Worm (Caenorhabditis elegans) whole organism, midembryonic: ENCODE measurements around the gene fbxa-94.
A peak's percentile ranks its signal among the peaks of the same experiment; 100 is the strongest.

ENCODE experiments used
- T22C8.4 ChIP-seq: fragments of 200-800 bp; sonication (Bioruptor generic); IDR thresholded peaks from 2 replicates; pipeline ENCODE4 v1.3.6; 2022; ENCODE audit warnings: missing genetic modification characterization, missing compliant biosample characterization
- cog-1 ChIP-seq: sonication (generic microtip); optimal IDR thresholded peaks from 2 replicates; lab custom pipeline; 2016; ENCODE audit warnings: missing genetic modification characterization, missing compliant biosample characterization
- flt-1 ChIP-seq: fragments of 200-800 bp; sonication (Bioruptor generic); IDR thresholded peaks from 2 replicates; pipeline ENCODE4 v1.3.6; 2022; ENCODE audit warnings: missing genetic modification characterization, missing compliant biosample characterization
- klf-2 ChIP-seq: fragments of 200-800 bp; sonication (Bioruptor generic); conservative IDR thresholded peaks from 2 replicates; pipeline ENCODE4 v1.3.6; 2022; ENCODE audit warnings: missing genetic modification reagents, missing genetic modification characterization, missing compliant biosample characterization
- med-1 ChIP-seq: sonication (generic microtip); optimal IDR thresholded peaks from 2 replicates; lab custom pipeline; 2017; ENCODE audit warnings: missing genetic modification characterization, mild to moderate bottlenecking, missing compliant biosample characterization, antibody characterized with exemption, missing genetic modification reagents; ENCODE audit not compliant: insufficient read depth
- ref-1 ChIP-seq: fragments of 200-800 bp; sonication (Bioruptor generic); conservative IDR thresholded peaks from 2 replicates; pipeline ENCODE4 v1.3.6; 2022; ENCODE audit warnings: missing genetic modification reagents, missing genetic modification characterization, missing compliant biosample characterization
- tab-1 ChIP-seq: fragments of 200-800 bp; sonication (Bioruptor generic); IDR thresholded peaks from 2 replicates; pipeline ENCODE4 v1.3.6; 2022; ENCODE audit warnings: missing genetic modification characterization, missing compliant biosample characterization
- ztf-23 ChIP-seq: fragments of 200-800 bp; sonication (Bioruptor generic); IDR thresholded peaks from 2 replicates; pipeline ENCODE4 v1.3.6; 2022; ENCODE audit warnings: missing genetic modification reagents, missing genetic modification characterization, missing compliant biosample characterization
- ztf-29 ChIP-seq: fragments of 200-800 bp; sonication (Bioruptor generic); IDR thresholded peaks from 2 replicates; pipeline ENCODE4 v1.3.6; 2022; ENCODE audit warnings: missing genetic modification reagents, missing genetic modification characterization, missing compliant biosample characterization

fbxa-94 gene

DNA sequence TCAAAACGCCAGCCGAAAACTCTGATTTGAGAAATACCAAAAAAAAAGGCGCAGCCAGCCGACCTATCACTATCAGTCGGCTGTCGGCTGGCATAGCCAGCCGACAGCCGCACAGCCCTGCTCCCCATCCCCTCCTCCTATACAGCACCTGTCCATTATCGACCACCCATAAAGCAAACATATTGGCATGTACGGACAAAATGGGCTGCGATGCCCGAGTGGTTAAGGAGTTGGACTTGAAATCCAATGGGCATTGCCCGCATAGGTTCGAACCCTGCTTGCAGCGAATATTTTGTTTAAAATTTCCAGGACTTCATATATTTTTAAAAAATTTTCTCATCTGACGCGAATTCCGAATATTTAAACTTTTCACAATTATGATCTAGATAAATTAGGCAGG is 22.3 kb upstream of the fbxa-94 start:
- TF ChIP-seq ztf-23 (GFP tag; lab: Robert Waterston, UW) (0 out of 2 replicates have a peak, but pooled peaks have one; percentile 25), klf-2 (GFP tag; lab: Robert Waterston, UW) (no peak)

DNA sequence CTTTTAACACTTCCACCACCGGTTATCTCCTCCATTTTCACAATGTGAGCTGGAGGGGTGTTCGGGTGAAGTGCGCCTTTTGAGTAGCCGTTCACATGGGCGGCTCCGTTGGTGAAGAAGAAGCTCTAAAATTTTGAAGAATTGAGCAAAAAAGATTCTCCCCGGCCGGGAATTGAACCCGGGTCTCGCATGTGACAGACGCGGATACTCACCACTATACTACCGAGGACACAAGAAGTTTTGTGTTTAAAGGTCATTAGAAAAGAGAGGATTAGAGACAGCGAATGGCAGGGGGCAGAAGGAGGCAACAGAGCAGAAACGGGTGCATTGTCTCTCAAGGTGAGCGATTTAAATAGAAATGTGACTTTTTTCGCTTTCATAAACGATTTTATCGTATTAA is 21.1 kb upstream of the fbxa-94 start:
- TF ChIP-seq cog-1 (peak; percentile 20), ztf-23 (GFP tag; lab: Robert Waterston, UW) (peak; percentile 94), ztf-29 (GFP tag; lab: Robert Waterston, UW) (peak; percentile 81), klf-2 (GFP tag; lab: Robert Waterston, UW) (peak; percentile 91), med-1 (GFP tag; lab: Kevin White, UChicago) (peak; percentile 53), tab-1 (GFP tag; lab: Robert Waterston, UW) (peak; percentile 93), T22C8.4 (GFP tag; lab: Robert Waterston, UW) (peak; percentile 89), flt-1 (peak; percentile 95), ref-1 (GFP tag; lab: Robert Waterston, UW) (peak; percentile 75)

DNA sequence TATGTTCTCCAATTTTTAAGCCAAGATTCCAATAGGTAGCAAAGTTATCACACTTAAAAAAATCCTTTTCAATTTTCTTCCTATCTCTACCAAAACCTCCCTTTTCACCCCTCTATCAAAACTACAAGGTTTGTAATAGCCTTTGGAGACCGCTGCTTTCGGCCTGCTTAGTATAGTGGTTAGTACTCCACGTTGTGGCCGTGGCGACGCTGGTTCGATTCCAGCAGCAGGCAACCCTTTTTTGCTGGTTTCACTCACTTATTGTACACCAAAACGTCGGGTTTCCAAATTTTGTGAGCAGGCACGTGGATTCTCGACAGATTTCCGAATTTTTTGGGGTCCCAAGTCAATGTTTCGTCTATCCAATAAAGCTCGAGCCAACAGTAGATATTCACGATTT is 18.8 kb upstream of the fbxa-94 start:
- TF ChIP-seq tab-1 (GFP tag; lab: Robert Waterston, UW), result peak; percentile 81
- TF ChIP-seq ztf-23 (GFP tag; lab: Robert Waterston, UW), result peak; percentile 73
- TF ChIP-seq flt-1, result peak; percentile 86
- TF ChIP-seq ztf-29 (GFP tag; lab: Robert Waterston, UW), result peak; percentile 55; the same call in 1 of the 2 replicates
- no peak for TF ChIP-seq ref-1 (GFP tag; lab: Robert Waterston, UW)
- TF ChIP-seq T22C8.4 (GFP tag; lab: Robert Waterston, UW), result no peak
- peak; percentile 50; the same call in 1 of the 2 replicates for TF ChIP-seq klf-2 (GFP tag; lab: Robert Waterston, UW)

- no peak for TF ChIP-seq flt-1
These were observed 13.7 kb upstream of the fbxa-94 start, which contains the start of gene acr-18 for ce11 chrV:15559047-15559446. TSS of gene acr-18 (minus strand) at chrV:15559147.

ce11 chrV:15559729-15560128 is 13.0 kb upstream of the fbxa-94 start:
- TF ChIP-seq ref-1 (GFP tag; lab: Robert Waterston, UW), result no peak
- no peak for TF ChIP-seq flt-1
- TF ChIP-seq med-1 (GFP tag; lab: Kevin White, UChicago), result no peak
- TF ChIP-seq klf-2 (GFP tag; lab: Robert Waterston, UW), result no peak
- no peak for TF ChIP-seq ztf-23 (GFP tag; lab: Robert Waterston, UW)
- no peak for TF ChIP-seq T22C8.4 (GFP tag; lab: Robert Waterston, UW)
- no peak for TF ChIP-seq cog-1
- TF ChIP-seq tab-1 (GFP tag; lab: Robert Waterston, UW), result no peak
- no peak for TF ChIP-seq ztf-29 (GFP tag; lab: Robert Waterston, UW)

ce11 chrV:15562541-15562940 is 10.2 kb upstream of the fbxa-94 start:
- TF ChIP-seq ztf-29 (GFP tag; lab: Robert Waterston, UW), result no peak
- TF ChIP-seq flt-1, result no peak
- TF ChIP-seq T22C8.4 (GFP tag; lab: Robert Waterston, UW), result no peak
- TF ChIP-seq med-1 (GFP tag; lab: Kevin White, UChicago), result no peak
- TF ChIP-seq klf-2 (GFP tag; lab: Robert Waterston, UW), result no peak
- TF ChIP-seq ztf-23 (GFP tag; lab: Robert Waterston, UW), result no peak
- TF ChIP-seq ref-1 (GFP tag; lab: Robert Waterston, UW), result no peak
- TF ChIP-seq tab-1 (GFP tag; lab: Robert Waterston, UW), result no peak
- TF ChIP-seq cog-1, result no peak

- TF ChIP-seq cog-1 (no peak), med-1 (GFP tag; lab: Kevin White, UChicago) (no peak), ztf-23 (GFP tag; lab: Robert Waterston, UW) (no peak), klf-2 (GFP tag; lab: Robert Waterston, UW) (no peak), ztf-29 (GFP tag; lab: Robert Waterston, UW) (no peak), ref-1 (GFP tag; lab: Robert Waterston, UW) (no peak)
These were observed 9.2 kb upstream of the fbxa-94 start for ce11 chrV:15563477-15563876.

DNA sequence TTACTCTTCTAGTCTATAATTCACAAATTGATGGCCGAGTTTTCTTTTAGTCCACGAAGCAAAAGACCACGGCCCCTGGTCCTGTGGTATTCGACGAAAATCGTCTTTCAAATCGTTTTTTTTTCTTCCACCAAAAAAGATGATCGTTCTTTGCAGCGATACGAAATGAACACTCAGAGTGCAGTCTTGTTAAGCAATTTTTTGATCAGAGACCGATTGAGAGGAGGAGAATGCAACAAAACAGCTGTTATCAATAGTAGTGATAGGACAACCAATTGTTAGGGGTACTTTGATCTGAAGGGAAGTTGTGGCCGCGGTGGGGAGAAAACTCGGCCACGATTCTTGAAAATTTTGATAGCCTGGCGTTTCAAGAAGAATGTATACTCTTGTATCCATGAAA is 8.7 kb upstream of the fbxa-94 start:
- TF ChIP-seq klf-2 (GFP tag; lab: Robert Waterston, UW), result no peak
- TF ChIP-seq ztf-29 (GFP tag; lab: Robert Waterston, UW), result no peak
- no peak for TF ChIP-seq ref-1 (GFP tag; lab: Robert Waterston, UW)

DNA sequence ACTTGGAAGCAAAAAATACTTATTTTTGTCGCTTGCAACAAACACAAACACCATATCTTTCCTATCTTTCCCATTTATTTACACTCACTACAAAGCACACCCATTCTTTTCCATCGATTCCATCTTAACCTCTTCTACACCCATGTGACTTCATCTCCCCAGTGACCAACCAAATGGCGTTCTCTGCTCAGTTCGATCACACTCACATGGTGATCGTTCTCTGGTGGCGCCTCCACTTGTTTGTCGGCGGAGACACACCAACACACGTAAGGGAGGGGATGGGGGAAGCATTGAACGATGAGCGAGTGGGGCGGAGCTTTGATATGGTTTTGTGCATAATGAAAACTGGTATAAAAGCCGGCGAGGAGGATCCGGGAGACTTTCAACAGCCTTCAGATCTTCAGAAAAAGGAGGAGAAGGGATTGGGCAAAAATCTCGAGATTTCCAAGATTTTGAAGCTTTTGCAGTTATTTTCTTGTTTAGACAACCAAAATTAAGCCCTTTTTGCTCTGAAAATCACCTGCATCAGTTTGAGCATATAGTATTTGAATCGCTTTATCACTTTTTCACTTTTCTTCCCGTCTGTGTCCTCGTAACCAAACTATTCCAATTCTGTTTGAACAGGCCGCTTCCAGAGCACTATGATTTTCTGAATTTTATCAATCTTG is 6.1 kb upstream of the fbxa-94 start:
- TF ChIP-seq flt-1, result no peak
- TF ChIP-seq tab-1 (GFP tag; lab: Robert Waterston, UW), result no peak
- no peak for TF ChIP-seq ref-1 (GFP tag; lab: Robert Waterston, UW)
- no peak for TF ChIP-seq ztf-29 (GFP tag; lab: Robert Waterston, UW)
- TF ChIP-seq cog-1, result no peak
- TF ChIP-seq T22C8.4 (GFP tag; lab: Robert Waterston, UW), result no peak
- no peak for TF ChIP-seq klf-2 (GFP tag; lab: Robert Waterston, UW)
- TF ChIP-seq ztf-23 (GFP tag; lab: Robert Waterston, UW), result no peak
- no peak for TF ChIP-seq med-1 (GFP tag; lab: Kevin White, UChicago)

- TF ChIP-seq klf-2 (GFP tag; lab: Robert Waterston, UW) (no peak), ztf-29 (GFP tag; lab: Robert Waterston, UW) (no peak), ref-1 (GFP tag; lab: Robert Waterston, UW) (no peak), T22C8.4 (GFP tag; lab: Robert Waterston, UW) (no peak), cog-1 (no peak), tab-1 (GFP tag; lab: Robert Waterston, UW) (no peak), med-1 (GFP tag; lab: Kevin White, UChicago) (no peak), ztf-23 (GFP tag; lab: Robert Waterston, UW) (no peak), flt-1 (no peak)
These were observed 5.3 kb upstream of the fbxa-94 start, which contains the start of gene acs-2 for ce11 chrV:15567344-15567804. TSS of gene acs-2 (plus strand) at chrV:15567394.
